Worm (Caenorhabditis elegans) whole organism, young adult: ENCODE measurements around the gene F16G10.10.

Source experiments
- D2030.7 ChIP-seq: fragments of 200-800 bp; sonication (Bioruptor generic); IDR thresholded peaks from 2 replicates; pipeline ENCODE4 v1.3.6; 2022; ENCODE audit warnings: missing genetic modification reagents, missing genetic modification characterization, missing compliant biosample characterization
- F37B4.10 ChIP-seq: fragments of 200-800 bp; sonication (Bioruptor generic); IDR thresholded peaks from 2 replicates; pipeline ENCODE4 v1.3.6; 2022; ENCODE audit warnings: missing genetic modification characterization, missing compliant biosample characterization
- F49E8.2 ChIP-seq: sonication (generic microtip); optimal IDR thresholded peaks from 3 replicates; lab custom pipeline; 2017; ENCODE audit warnings: missing genetic modification characterization, mild to moderate bottlenecking, missing compliant biosample characterization, antibody characterized with exemption, moderate library complexity; ENCODE audit not compliant: insufficient read depth
- K11D2.4 ChIP-seq: fragments of 200-800 bp; sonication (Bioruptor generic); IDR thresholded peaks from 2 replicates; pipeline ENCODE4 v1.3.6; 2022; ENCODE audit warnings: missing genetic modification reagents, missing genetic modification characterization, missing compliant biosample characterization
- chd-7 ChIP-seq: sonication (generic microtip); optimal IDR thresholded peaks from 2 replicates; lab custom pipeline; 2016; ENCODE audit warnings: mild to moderate bottlenecking, missing genetic modification characterization, moderate library complexity, missing compliant biosample characterization
- die-1 ChIP-seq: sonication (generic microtip); optimal IDR thresholded peaks from 2 replicates; lab custom pipeline; 2016; ENCODE audit warnings: missing genotype, mild to moderate bottlenecking, missing genetic modification characterization, missing compliant biosample characterization
- dox-1 ChIP-seq: fragments of 200-800 bp; sonication (Bioruptor generic); IDR thresholded peaks from 2 replicates; pipeline ENCODE4 v1.3.6; 2022; ENCODE audit warnings: missing genetic modification reagents, missing genetic modification characterization, missing compliant biosample characterization
- egl-44 ChIP-seq: fragments of 200-800 bp; sonication (Bioruptor generic); IDR thresholded peaks from 2 replicates; pipeline ENCODE4 v1.3.6; 2022; ENCODE audit warnings: missing genetic modification reagents, missing genetic modification characterization, missing compliant biosample characterization
- hrde-1 ChIP-seq: sonication (generic microtip); optimal IDR thresholded peaks from 2 replicates; lab custom pipeline; 2016; ENCODE audit warnings: missing genetic modification characterization, mild to moderate bottlenecking, missing compliant biosample characterization, moderate library complexity, missing genotype, missing genetic modification reagents, borderline replicate concordance
- pha-4 ChIP-seq: fragments of 150-350 bp; sonication (generic microtip); optimal IDR thresholded peaks from 2 replicates; lab custom pipeline; 2014; ENCODE audit warnings: missing biosample characterization, missing genetic modification reagents, missing genetic modification characterization
- snpc-4 ChIP-seq, 5 experiments: fragments of 150-350 bp in 1 of 5; sonication (generic microtip) in 4 of 5; optimal IDR thresholded peaks; 2 replicates each; lab custom pipeline; 2014 to 2018; ENCODE audit warnings: missing genetic modification characterization in 5 of 5, missing biosample characterization in 3 of 5, antibody characterized with exemption in 2 of 5, mild to moderate bottlenecking in 2 of 5, missing compliant biosample characterization in 2 of 5, missing genotype in 2 of 5, moderate library complexity in 2 of 5, missing genetic modification reagents in 1 of 5
- somi-1 ChIP-seq: fragments of 200-800 bp; sonication (Bioruptor generic); optimal IDR thresholded peaks from 2 replicates; lab custom pipeline; 2018; ENCODE audit warnings: mild to moderate bottlenecking, missing genetic modification characterization, missing compliant biosample characterization
- unc-62 ChIP-seq: fragments of 150-350 bp; optimal IDR thresholded peaks from 2 replicates; lab custom pipeline; 2014; ENCODE audit warnings: missing biosample characterization, missing genetic modification reagents, missing genetic modification characterization

ce11 chrII:2354476-2354875 is 36.3 kb downstream of the F16G10.10 start, which contains the start of gene F43C11.2:
- no peak for TF ChIP-seq egl-44 (GFP tag; lab: Robert Waterston, UW)
- no peak for TF ChIP-seq K11D2.4
- TF ChIP-seq F37B4.10 (GFP tag; lab: Robert Waterston, UW) = no peak
- no peak for TF ChIP-seq hrde-1 (tag; lab: Kevin White, UChicago)
- TF ChIP-seq chd-7 = no peak
- no peak for TF ChIP-seq snpc-4 (GFP tag; optimal IDR thresholded peaks at IDR 0.05; lab: Kevin White, UChicago)
- TF ChIP-seq snpc-4 (tag; optimal IDR thresholded peaks at IDR 0.05; lab: Kevin White, UChicago) = no peak
- TF ChIP-seq D2030.7 = no peak
- TF ChIP-seq die-1 (tag; lab: Kevin White, UChicago) = no peak
- TF ChIP-seq pha-4 (tag; lab: Kevin White, UChicago) = no peak
- no peak for TF ChIP-seq dox-1
- TF ChIP-seq unc-62 (GFP tag; lab: Kevin White, UChicago) = no peak
- no peak for TF ChIP-seq somi-1
- no peak for TF ChIP-seq F49E8.2 (tag; lab: Kevin White, UChicago)
